Worm (Caenorhabditis elegans) whole organism, mixed stage, embryonic: ENCODE measurements around the gene C18G1.1.

Source experiments
- M03D4.4 ChIP-seq: sonication (generic microtip); optimal IDR thresholded peaks from 2 replicates; lab custom pipeline; 2017; ENCODE audit warnings: mild to moderate bottlenecking, missing genetic modification characterization, missing compliant biosample characterization
- bed-3 ChIP-seq: fragments of 200-800 bp; sonication (Bioruptor generic); optimal IDR thresholded peaks from 3 replicates; lab custom pipeline; 2018; ENCODE audit warnings: mild to moderate bottlenecking, missing genetic modification characterization, moderate library complexity, missing compliant biosample characterization
- blmp-1 ChIP-seq: fragments of 150-350 bp; optimal IDR thresholded peaks from 2 replicates; lab custom pipeline; 2014; ENCODE audit warnings: missing biosample characterization, missing genetic modification characterization
- ceh-39 ChIP-seq: fragments of 150-350 bp; optimal IDR thresholded peaks from 2 replicates; lab custom pipeline; 2014; ENCODE audit warnings: missing biosample characterization, missing genetic modification characterization
- ceh-43 ChIP-seq: fragments of 200-800 bp; sonication (Bioruptor generic); optimal IDR thresholded peaks from 2 replicates; lab custom pipeline; 2018; ENCODE audit warnings: mild to moderate bottlenecking, missing genetic modification characterization, moderate library complexity, missing compliant biosample characterization
- ceh-83 ChIP-seq: fragments of 200-800 bp; sonication (Bioruptor generic); optimal IDR thresholded peaks from 2 replicates; lab custom pipeline; 2018; ENCODE audit warnings: mild to moderate bottlenecking, missing genetic modification characterization, missing compliant biosample characterization
- ces-1 ChIP-seq: fragments of 150-350 bp; optimal IDR thresholded peaks from 2 replicates; lab custom pipeline; 2014; ENCODE audit warnings: missing biosample characterization, missing genetic modification reagents, missing genetic modification characterization
- cnd-1 ChIP-seq: fragments of 200-800 bp; sonication (Bioruptor generic); optimal IDR thresholded peaks from 2 replicates; lab custom pipeline; 2018; ENCODE audit warnings: mild to moderate bottlenecking, missing genetic modification characterization, missing compliant biosample characterization
- drap-1 ChIP-seq: fragments of 200-800 bp; sonication (Bioruptor generic); optimal IDR thresholded peaks from 3 replicates; lab custom pipeline; 2018; ENCODE audit warnings: mild to moderate bottlenecking, missing genetic modification characterization, missing compliant biosample characterization
- elt-1 ChIP-seq: sonication (generic microtip); optimal IDR thresholded peaks from 2 replicates; lab custom pipeline; 2017; ENCODE audit warnings: missing genetic modification characterization, mild to moderate bottlenecking, missing compliant biosample characterization, antibody characterized with exemption, moderate library complexity, borderline replicate concordance; ENCODE audit not compliant: insufficient read depth
- elt-3 ChIP-seq: fragments of 150-350 bp; optimal IDR thresholded peaks from 2 replicates; lab custom pipeline; 2014; ENCODE audit warnings: missing biosample characterization, missing genetic modification characterization
- flh-1 ChIP-seq: fragments of 200-800 bp; sonication (Bioruptor generic); optimal IDR thresholded peaks from 2 replicates; lab custom pipeline; 2018; ENCODE audit warnings: mild to moderate bottlenecking, missing genetic modification characterization, moderate library complexity, missing compliant biosample characterization
- ham-2 ChIP-seq: fragments of 200-800 bp; sonication (Bioruptor generic); optimal IDR thresholded peaks from 2 replicates; lab custom pipeline; 2018; ENCODE audit warnings: mild to moderate bottlenecking, missing genetic modification characterization, missing compliant biosample characterization
- hlh-1 ChIP-seq: fragments of 150-350 bp; optimal IDR thresholded peaks from 2 replicates; lab custom pipeline; 2014; ENCODE audit warnings: missing biosample characterization, missing genetic modification reagents, missing genetic modification characterization
- lin-13 ChIP-seq: fragments of 150-350 bp; optimal IDR thresholded peaks from 2 replicates; lab custom pipeline; 2014; ENCODE audit warnings: missing biosample characterization, missing genetic modification characterization
- lin-32 ChIP-seq: fragments of 200-800 bp; sonication (Bioruptor generic); optimal IDR thresholded peaks from 2 replicates; lab custom pipeline; 2018; ENCODE audit warnings: mild to moderate bottlenecking, missing genetic modification characterization, missing compliant biosample characterization
- lsy-2 ChIP-seq: fragments of 150-350 bp; optimal IDR thresholded peaks from 2 replicates; lab custom pipeline; 2014; ENCODE audit warnings: missing biosample characterization, missing genetic modification characterization
- mab-5 ChIP-seq: fragments of 150-350 bp; optimal IDR thresholded peaks from 2 replicates; lab custom pipeline; 2014; ENCODE audit warnings: missing biosample characterization, missing genetic modification characterization
- mls-2 ChIP-seq: sonication (generic microtip); optimal IDR thresholded peaks from 2 replicates; lab custom pipeline; 2016; ENCODE audit warnings: mild to moderate bottlenecking, missing genetic modification characterization, moderate library complexity, missing compliant biosample characterization
- nhr-12 ChIP-seq: fragments of 150-350 bp; optimal IDR thresholded peaks from 2 replicates; lab custom pipeline; 2014; ENCODE audit warnings: missing biosample characterization, missing genetic modification characterization
- nhr-2 ChIP-seq: fragments of 150-350 bp; optimal IDR thresholded peaks from 2 replicates; lab custom pipeline; 2014; ENCODE audit warnings: missing biosample characterization, missing genetic modification characterization
- nhr-237 ChIP-seq: fragments of 150-350 bp; optimal IDR thresholded peaks from 2 replicates; lab custom pipeline; 2014; ENCODE audit warnings: missing biosample characterization, missing genetic modification characterization
- nhr-28 ChIP-seq: fragments of 150-350 bp; optimal IDR thresholded peaks from 2 replicates; lab custom pipeline; 2014; ENCODE audit warnings: missing biosample characterization, missing genetic modification characterization
- nhr-76 ChIP-seq: sonication (generic microtip); optimal IDR thresholded peaks from 2 replicates; lab custom pipeline; 2017; ENCODE audit warnings: missing biosample characterization, missing genetic modification characterization
- pha-4 ChIP-seq: fragments of 150-350 bp; optimal IDR thresholded peaks from 2 replicates; lab custom pipeline; 2018; ENCODE audit warnings: missing biosample characterization, missing genetic modification reagents, missing genetic modification characterization
- sem-2 ChIP-seq: fragments of 200-800 bp; sonication (Bioruptor generic); optimal IDR thresholded peaks from 2 replicates; lab custom pipeline; 2018; ENCODE audit warnings: mild to moderate bottlenecking, missing genetic modification characterization, missing compliant biosample characterization
- snpc-4 ChIP-seq: fragments of 150-350 bp; optimal IDR thresholded peaks from 2 replicates; lab custom pipeline; 2014; ENCODE audit warnings: missing biosample characterization, missing genetic modification characterization
- sptf-1 ChIP-seq: sonication (generic microtip); optimal IDR thresholded peaks from 2 replicates; lab custom pipeline; 2017; ENCODE audit warnings: mild to moderate bottlenecking, missing genetic modification characterization, moderate library complexity, missing compliant biosample characterization
- unc-120 ChIP-seq: sonication (generic microtip); optimal IDR thresholded peaks from 2 replicates; lab custom pipeline; 2017; ENCODE audit warnings: missing genetic modification characterization, missing compliant biosample characterization; ENCODE audit not compliant: poor library complexity, severe bottlenecking
- unc-39 ChIP-seq: fragments of 150-350 bp; optimal IDR thresholded peaks from 2 replicates; lab custom pipeline; 2014; ENCODE audit warnings: missing biosample characterization, missing genetic modification characterization
- unc-62 ChIP-seq: fragments of 150-350 bp; optimal IDR thresholded peaks from 2 replicates; lab custom pipeline; 2014; ENCODE audit warnings: missing biosample characterization, missing genetic modification reagents, missing genetic modification characterization
- zip-8 ChIP-seq: fragments of 150-350 bp; optimal IDR thresholded peaks from 2 replicates; lab custom pipeline; 2014; ENCODE audit warnings: missing biosample characterization, missing genetic modification characterization
- ztf-11 ChIP-seq: fragments of 150-350 bp; optimal IDR thresholded peaks from 2 replicates; lab custom pipeline; 2014; ENCODE audit warnings: missing biosample characterization, missing genetic modification characterization

C18G1.1 gene

ce11 chrV:4750294-4750693, 27.5 kb upstream of the C18G1.1 start, which contains the start of gene C18G1.6:
TSS of gene C18G1.6 (plus strand) at chrV:4750594.
- TF ChIP-seq lsy-2 (tag; lab: Kevin White, UChicago) (no peak), nhr-76 (no peak), unc-62 (GFP tag; lab: Kevin White, UChicago) (no peak), nhr-28 (tag; lab: Kevin White, UChicago) (no peak), drap-1 (GFP tag; lab: Kevin White, UChicago) (no peak), nhr-237 (tag; lab: Kevin White, UChicago) (no peak), hlh-1 (no peak), cnd-1 (tag; lab: Kevin White, UChicago) (no peak), sptf-1 (no peak), elt-1 (tag; lab: Kevin White, UChicago) (no peak), ceh-39 (tag; lab: Kevin White, UChicago) (no peak), unc-39 (no peak), M03D4.4 (no peak), mls-2 (tag; lab: Kevin White, UChicago) (no peak), unc-120 (tag; lab: Kevin White, UChicago) (no peak), elt-3 (no peak), pha-4 (tag; lab: Kevin White, UChicago) (no peak), snpc-4 (tag; lab: Kevin White, UChicago) (no peak)
- TF ChIP-seq, all 35 proteins: peak for 0

- TF ChIP-seq bed-3 (GFP tag; lab: Kevin White, UChicago), result no peak
- TF ChIP-seq ham-2, result no peak
- TF ChIP-seq elt-1 (tag; lab: Kevin White, UChicago), result no peak
- TF ChIP-seq nhr-2, result no peak
- TF ChIP-seq lin-13, result no peak
- no peak for TF ChIP-seq ceh-43
Observed at ce11 chrV:4754123-4754522, 23.6 kb upstream of the C18G1.1 start, which contains the start of gene hil-4. TSS of gene hil-4 (plus strand) at chrV:4754313.

ce11 chrV:4754684-4755211, 23.0 kb upstream of the C18G1.1 start:
- TF ChIP-seq ceh-39 (tag; lab: Kevin White, UChicago) (no peak), ztf-11 (tag; lab: Kevin White, UChicago) (no peak), pha-4 (tag; lab: Kevin White, UChicago) (no peak), cnd-1 (tag; lab: Kevin White, UChicago) (no peak), drap-1 (GFP tag; lab: Kevin White, UChicago) (no peak), blmp-1 (tag; lab: Kevin White, UChicago) (no peak), nhr-2 (no peak), lin-32 (no peak), flh-1 (GFP tag; lab: Kevin White, UChicago) (no peak), nhr-28 (tag; lab: Kevin White, UChicago) (no peak), ceh-43 (no peak), mab-5 (tag; lab: Kevin White, UChicago) (no peak), sptf-1 (no peak), zip-8 (no peak), unc-39 (no peak)

- no peak for TF ChIP-seq lin-13
- no peak for TF ChIP-seq ces-1
- TF ChIP-seq unc-120 (tag; lab: Kevin White, UChicago), result no peak
- no peak for TF ChIP-seq lsy-2 (tag; lab: Kevin White, UChicago)
- TF ChIP-seq nhr-76, result no peak
- TF ChIP-seq pha-4 (tag; lab: Kevin White, UChicago), result no peak
- TF ChIP-seq ceh-83 (GFP tag; lab: Kevin White, UChicago), result no peak
- TF ChIP-seq M03D4.4, result no peak
- no peak for TF ChIP-seq hlh-1
- TF ChIP-seq elt-1 (tag; lab: Kevin White, UChicago), result no peak
- no peak for TF ChIP-seq sptf-1
- TF ChIP-seq snpc-4 (tag; lab: Kevin White, UChicago), result no peak
- no peak for TF ChIP-seq zip-8
- TF ChIP-seq blmp-1 (tag; lab: Kevin White, UChicago), result no peak
- TF ChIP-seq sem-2 (GFP tag; lab: Kevin White, UChicago), result no peak
- TF ChIP-seq ceh-43, result no peak
- no peak for TF ChIP-seq unc-62 (GFP tag; lab: Kevin White, UChicago)
- TF ChIP-seq nhr-12 (tag; lab: Kevin White, UChicago), result no peak
- no peak for TF ChIP-seq nhr-2
- TF ChIP-seq mls-2 (tag; lab: Kevin White, UChicago), result no peak
Observed at ce11 chrV:4755308-4756029, 22.3 kb upstream of the C18G1.1 start, which contains the start of gene pgl-3. TSS of gene pgl-3 (plus strand) at chrV:4755979.
